Worm (Caenorhabditis elegans) whole organism, midembryonic: ENCODE data around the gene erp-44.3.

Experiments
- T22C8.4 ChIP-seq: fragments of 200-800 bp; sonication (Bioruptor generic); IDR thresholded peaks from 2 replicates; pipeline ENCODE4 v1.3.6; 2022; ENCODE audit warnings: missing genetic modification characterization, missing compliant biosample characterization
- cog-1 ChIP-seq: sonication (generic microtip); optimal IDR thresholded peaks from 2 replicates; lab custom pipeline; 2016; ENCODE audit warnings: missing genetic modification characterization, missing compliant biosample characterization
- flt-1 ChIP-seq: fragments of 200-800 bp; sonication (Bioruptor generic); IDR thresholded peaks from 2 replicates; pipeline ENCODE4 v1.3.6; 2022; ENCODE audit warnings: missing genetic modification characterization, missing compliant biosample characterization
- klf-2 ChIP-seq: fragments of 200-800 bp; sonication (Bioruptor generic); conservative IDR thresholded peaks from 2 replicates; pipeline ENCODE4 v1.3.6; 2022; ENCODE audit warnings: missing genetic modification reagents, missing genetic modification characterization, missing compliant biosample characterization
- med-1 ChIP-seq: sonication (generic microtip); optimal IDR thresholded peaks from 2 replicates; lab custom pipeline; 2017; ENCODE audit warnings: missing genetic modification characterization, mild to moderate bottlenecking, missing compliant biosample characterization, antibody characterized with exemption, missing genetic modification reagents; ENCODE audit not compliant: insufficient read depth
- tab-1 ChIP-seq: fragments of 200-800 bp; sonication (Bioruptor generic); IDR thresholded peaks from 2 replicates; pipeline ENCODE4 v1.3.6; 2022; ENCODE audit warnings: missing genetic modification characterization, missing compliant biosample characterization
- ztf-23 ChIP-seq: fragments of 200-800 bp; sonication (Bioruptor generic); IDR thresholded peaks from 2 replicates; pipeline ENCODE4 v1.3.6; 2022; ENCODE audit warnings: missing genetic modification reagents, missing genetic modification characterization, missing compliant biosample characterization
- ztf-29 ChIP-seq: fragments of 200-800 bp; sonication (Bioruptor generic); IDR thresholded peaks from 2 replicates; pipeline ENCODE4 v1.3.6; 2022; ENCODE audit warnings: missing genetic modification reagents, missing genetic modification characterization, missing compliant biosample characterization

ce11 chrIV:8113161-8113560, 9.3 kb upstream of the erp-44.3 start, which contains the start of gene Y42H9AR.1:
- TF ChIP-seq cog-1 (tag; lab: Kevin White, UChicago) (no peak), tab-1 (GFP tag; lab: Robert Waterston, UW) (no peak), flt-1 (GFP tag; lab: Robert Waterston, UW) (no peak), T22C8.4 (GFP tag; lab: Robert Waterston, UW) (no peak), ztf-23 (GFP tag; lab: Robert Waterston, UW) (no peak), ztf-29 (GFP tag; lab: Robert Waterston, UW) (no peak), med-1 (GFP tag; lab: Kevin White, UChicago) (no peak), klf-2 (GFP tag; lab: Robert Waterston, UW) (no peak)
